Fruit fly (Drosophila melanogaster): ENCODE measurements around the gene CG33783.

CG33783 gene

DNA sequence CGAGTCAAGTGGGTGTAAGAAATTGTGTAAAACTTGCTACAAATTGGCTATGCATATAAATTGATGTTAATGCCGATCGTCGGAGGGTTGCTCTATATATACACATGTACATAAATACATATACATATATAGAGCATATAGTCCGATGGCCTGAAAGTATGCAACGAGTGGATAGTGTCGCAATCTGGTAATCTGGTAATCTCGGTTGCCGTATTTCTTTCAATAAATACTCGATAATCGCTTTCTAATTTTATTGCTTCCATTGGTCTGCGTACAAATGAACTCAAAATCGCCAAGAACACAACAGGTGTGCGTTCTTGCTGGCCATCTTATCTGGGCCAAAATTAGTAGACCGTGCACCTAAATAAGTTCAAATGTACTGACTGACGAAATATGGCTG lies 7.2 kb upstream of the CG33783 start:
- no peak for TF ChIP-seq Myc (optimal IDR thresholded peaks at IDR 0.05)
- TF ChIP-seq ttk (optimal IDR thresholded peaks at IDR 0.05), result no peak
- no peak for TF ChIP-seq h (optimal IDR thresholded peaks at IDR 0.05)
- TF ChIP-seq insv (optimal IDR thresholded peaks at IDR 0.05), result no peak
- TF ChIP-seq psq (optimal IDR thresholded peaks at IDR 0.05), result no peak
- TF ChIP-seq Sin3A (optimal IDR thresholded peaks at IDR 0.05), result no peak

DNA sequence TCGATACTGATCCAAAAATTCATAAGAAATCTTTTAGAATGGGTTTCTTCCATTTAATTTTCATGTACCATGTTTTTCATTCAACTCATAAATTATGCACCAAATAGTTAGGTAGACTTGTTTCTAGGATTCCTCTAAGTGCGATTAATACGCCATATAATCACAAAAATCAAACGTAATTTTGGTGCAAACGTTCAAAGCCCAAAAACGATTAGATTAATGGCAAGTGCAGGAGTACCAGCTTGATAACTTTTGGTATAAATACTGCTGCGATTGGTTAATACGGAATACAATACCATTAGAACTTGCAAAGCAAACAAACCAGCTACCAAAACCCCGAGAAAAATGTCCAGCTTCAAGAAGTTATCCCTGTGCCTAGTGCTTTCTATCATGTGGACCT lies 6.6 kb upstream of the CG33783 start, which contains the start of gene Npc2c:
Npc2c (plus strand) TSS at position 301 of the 400 bp plus-strand sequence.
- TF ChIP-seq Myc (optimal IDR thresholded peaks at IDR 0.05) (no peak), psq (optimal IDR thresholded peaks at IDR 0.05) (no peak), insv (optimal IDR thresholded peaks at IDR 0.05) (no peak), Sin3A (optimal IDR thresholded peaks at IDR 0.05) (no peak), h (optimal IDR thresholded peaks at IDR 0.05) (no peak), ttk (optimal IDR thresholded peaks at IDR 0.05) (no peak)

DNA sequence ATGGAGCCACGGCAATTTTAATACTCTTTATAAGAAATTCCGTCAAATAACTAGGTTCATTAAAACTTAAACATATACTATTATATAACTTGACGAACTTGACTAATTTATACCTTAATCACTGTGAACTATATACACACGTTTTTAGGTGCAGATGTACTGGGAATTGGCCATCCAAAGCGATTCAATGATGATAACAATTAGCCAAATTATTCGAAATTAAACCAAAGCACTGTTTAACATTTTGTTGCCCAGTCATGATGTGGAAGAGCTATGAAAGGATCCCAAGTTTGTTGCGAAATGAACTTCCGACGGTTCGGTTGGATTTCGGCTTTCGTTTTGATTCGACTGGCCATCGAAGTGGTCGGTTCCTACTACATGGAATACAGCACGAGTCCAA lies 4.2 kb upstream of the CG33783 start, which contains the start of gene CG33630:
CG33630 (plus strand) TSS at position 301 of the 400 bp plus-strand sequence.
- TF ChIP-seq Sin3A (optimal IDR thresholded peaks at IDR 0.05) (no peak), h (optimal IDR thresholded peaks at IDR 0.05) (no peak), Myc (optimal IDR thresholded peaks at IDR 0.05) (no peak), insv (optimal IDR thresholded peaks at IDR 0.05) (no peak), psq (optimal IDR thresholded peaks at IDR 0.05) (no peak), ttk (optimal IDR thresholded peaks at IDR 0.05) (no peak)

DNA sequence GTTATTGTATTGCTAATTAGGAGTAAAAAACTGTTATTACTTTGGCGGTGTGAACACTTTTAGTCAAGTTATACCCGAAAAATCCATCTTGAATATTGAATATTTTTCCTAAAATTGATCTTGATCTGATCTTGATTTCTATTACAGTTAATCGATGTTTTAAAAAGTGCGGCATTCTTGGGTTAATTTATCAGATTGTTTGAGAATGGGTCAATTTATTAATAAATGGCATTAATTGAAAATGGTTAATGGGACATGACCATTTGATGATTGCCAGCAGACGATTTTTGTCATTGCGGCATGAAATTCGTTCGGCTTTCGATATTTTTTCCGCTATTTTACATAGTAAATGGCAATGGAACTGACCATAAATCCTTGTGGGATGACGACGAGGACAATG lies 2.9 kb upstream of the CG33783 start, which contains the start of gene CG33631:
CG33631 (plus strand) TSS at position 301 of the 400 bp plus-strand sequence.
- TF ChIP-seq insv (optimal IDR thresholded peaks at IDR 0.05) (no peak), ttk (optimal IDR thresholded peaks at IDR 0.05) (no peak), Myc (optimal IDR thresholded peaks at IDR 0.05) (no peak)

DNA sequence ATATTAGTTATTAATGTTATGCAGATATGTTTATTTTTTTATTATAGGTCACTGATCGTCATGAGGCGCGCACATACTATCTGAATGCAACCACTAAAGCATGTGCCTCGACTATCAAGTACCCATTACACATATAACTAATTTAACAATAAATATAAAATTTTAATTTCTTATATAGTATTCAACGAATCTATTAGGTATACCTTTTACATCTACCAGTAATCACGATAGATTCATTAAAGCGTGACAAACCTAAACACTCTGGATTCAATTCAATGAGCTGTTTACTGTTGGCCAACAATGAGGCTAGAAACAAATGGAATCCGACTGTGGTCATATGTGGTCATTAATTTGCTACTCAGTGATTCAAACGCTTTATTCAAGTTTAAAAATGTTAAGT lies 1.0 kb downstream of the CG33783 start, which contains the start of gene CG33784:
CG33784 (plus strand) TSS at position 301 of the 400 bp plus-strand sequence.
- TF ChIP-seq Myc (optimal IDR thresholded peaks at IDR 0.05) (no peak), ttk (optimal IDR thresholded peaks at IDR 0.05) (no peak), psq (optimal IDR thresholded peaks at IDR 0.05) (no peak), h (optimal IDR thresholded peaks at IDR 0.05) (no peak), Sin3A (optimal IDR thresholded peaks at IDR 0.05) (no peak), insv (optimal IDR thresholded peaks at IDR 0.05) (no peak)

DNA sequence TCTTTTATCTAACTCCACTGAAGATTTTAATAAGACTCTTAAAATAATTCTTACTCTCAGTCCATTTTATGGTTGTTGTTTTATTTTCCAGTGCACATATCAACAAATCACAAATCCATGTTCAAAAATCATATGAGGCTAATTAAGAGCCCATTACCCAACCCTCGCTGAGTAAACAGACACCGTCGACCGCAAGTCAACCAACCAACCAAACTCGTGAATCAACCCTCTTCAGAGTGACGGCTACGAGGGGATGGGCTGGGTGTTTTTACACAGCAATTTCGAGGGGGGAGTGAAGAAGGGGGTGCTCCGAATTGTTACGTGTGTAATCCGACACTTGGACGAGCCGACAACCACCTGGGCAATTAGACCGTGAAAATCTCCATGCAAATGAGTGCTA lies 2.2 kb downstream of the CG33783 start:
- no peak for TF ChIP-seq Myc (optimal IDR thresholded peaks at IDR 0.05)
- TF ChIP-seq h (optimal IDR thresholded peaks at IDR 0.05), result no peak
- no peak for TF ChIP-seq psq (optimal IDR thresholded peaks at IDR 0.05)
- TF ChIP-seq insv (optimal IDR thresholded peaks at IDR 0.05), result no peak
- no peak for TF ChIP-seq ttk (optimal IDR thresholded peaks at IDR 0.05)
- TF ChIP-seq Sin3A (optimal IDR thresholded peaks at IDR 0.05), result no peak

DNA sequence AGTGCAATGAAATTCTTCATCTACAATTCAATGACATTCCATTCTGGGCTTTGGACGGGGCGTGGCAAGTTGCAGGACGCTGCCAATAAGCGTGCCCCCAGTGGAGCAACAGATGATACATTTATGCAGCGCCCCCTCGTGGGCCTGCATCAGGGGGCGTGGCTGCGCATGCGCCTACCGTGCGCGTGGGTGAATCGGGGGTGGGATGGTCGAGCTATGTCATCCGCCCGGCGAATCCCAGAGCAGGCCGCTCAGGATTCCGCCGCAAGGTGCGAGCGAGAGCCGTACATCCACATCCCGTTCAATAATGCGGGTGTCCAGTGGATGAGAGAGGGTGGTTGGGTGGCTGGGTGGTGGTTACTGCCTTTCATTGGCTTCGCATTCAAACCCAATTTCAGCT lies 3.6 kb downstream of the CG33783 start:
- TF ChIP-seq h (optimal IDR thresholded peaks at IDR 0.05), result no peak
- TF ChIP-seq psq (optimal IDR thresholded peaks at IDR 0.05), result no peak
- TF ChIP-seq ttk (optimal IDR thresholded peaks at IDR 0.05), result no peak
- no peak for TF ChIP-seq Sin3A (optimal IDR thresholded peaks at IDR 0.05)
- TF ChIP-seq insv (optimal IDR thresholded peaks at IDR 0.05), result no peak
- TF ChIP-seq Myc (optimal IDR thresholded peaks at IDR 0.05), result no peak

DNA sequence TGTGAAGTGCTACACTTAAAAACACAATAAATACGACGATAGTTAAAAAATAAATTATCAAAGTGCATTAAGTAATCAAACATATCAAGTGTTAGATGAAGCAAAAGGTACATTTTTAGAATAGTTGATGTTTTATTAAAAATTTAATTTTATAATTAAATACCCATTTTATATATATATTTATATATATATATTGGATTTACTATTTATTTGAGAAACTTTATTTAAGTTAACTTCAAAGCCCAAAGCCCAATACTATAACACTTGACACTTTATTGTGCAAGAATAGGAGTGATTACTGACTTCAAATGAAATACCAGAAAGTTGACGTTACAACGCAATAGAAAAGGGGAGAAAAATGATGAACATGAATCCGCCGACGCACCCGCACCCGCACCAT lies 4.2 kb downstream of the CG33783 start, which contains the start of gene nerfin-2:
nerfin-2 (plus strand) TSS at position 301 of the 400 bp plus-strand sequence.
- TF ChIP-seq psq (optimal IDR thresholded peaks at IDR 0.05) (no peak), ttk (optimal IDR thresholded peaks at IDR 0.05) (no peak), Myc (optimal IDR thresholded peaks at IDR 0.05) (no peak), insv (optimal IDR thresholded peaks at IDR 0.05) (no peak), h (optimal IDR thresholded peaks at IDR 0.05) (no peak), Sin3A (optimal IDR thresholded peaks at IDR 0.05) (no peak)

DNA sequence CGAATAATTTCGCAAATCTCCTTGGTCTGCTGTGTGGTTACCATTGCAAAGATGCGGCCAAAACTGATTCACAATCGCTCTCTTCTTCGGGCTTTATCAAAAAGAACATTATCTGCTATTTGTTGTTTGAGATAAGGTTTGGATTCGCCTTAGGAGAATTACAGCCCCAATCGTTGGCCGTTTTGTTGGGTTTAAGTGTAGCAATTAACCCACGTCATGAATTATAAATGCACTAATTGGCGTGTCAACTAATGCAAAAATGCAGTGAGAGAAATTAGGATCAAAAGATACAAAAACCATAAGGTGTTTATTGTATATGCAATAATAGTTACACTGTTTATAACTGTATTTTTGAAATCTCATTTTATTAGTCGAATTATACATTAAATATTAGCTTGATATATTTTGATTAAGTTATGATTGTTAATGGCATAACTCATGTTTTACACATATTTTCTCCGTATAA lies 8.8 kb downstream of the CG33783 start, which contains the start of gene Alp13:
Alp13 (minus strand) TSS at position 51 of the 466 bp plus-strand sequence.
- TF ChIP-seq ttk (optimal IDR thresholded peaks at IDR 0.05) (no peak), Sin3A (optimal IDR thresholded peaks at IDR 0.05) (no peak), h (optimal IDR thresholded peaks at IDR 0.05) (no peak), psq (optimal IDR thresholded peaks at IDR 0.05) (no peak), insv (optimal IDR thresholded peaks at IDR 0.05) (no peak), Myc (optimal IDR thresholded peaks at IDR 0.05) (no peak)

DNA sequence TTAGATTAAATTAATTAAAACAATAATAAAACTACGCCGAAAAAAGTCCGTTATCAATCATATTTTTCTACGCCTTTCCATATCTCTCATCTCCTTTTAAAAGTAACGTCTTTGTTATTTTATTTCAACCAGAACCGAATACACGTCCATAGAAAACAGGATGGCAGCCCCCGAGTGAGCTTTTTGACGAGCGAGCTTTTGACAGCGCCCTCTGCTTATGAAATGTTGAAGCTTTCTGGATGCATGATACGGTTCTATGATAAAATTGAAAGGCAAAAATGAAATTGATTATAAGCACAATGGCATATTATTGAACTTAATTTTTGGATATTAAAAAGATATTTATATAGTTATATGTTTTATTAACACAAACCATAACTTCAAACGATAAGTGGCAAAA lies 10.1 kb downstream of the CG33783 start:
- no peak for TF ChIP-seq insv (optimal IDR thresholded peaks at IDR 0.05)
- no peak for TF ChIP-seq Myc (optimal IDR thresholded peaks at IDR 0.05)
- TF ChIP-seq Sin3A (optimal IDR thresholded peaks at IDR 0.05), result no peak
- TF ChIP-seq psq (optimal IDR thresholded peaks at IDR 0.05), result no peak
- no peak for TF ChIP-seq h (optimal IDR thresholded peaks at IDR 0.05)
- no peak for TF ChIP-seq ttk (optimal IDR thresholded peaks at IDR 0.05)

DNA sequence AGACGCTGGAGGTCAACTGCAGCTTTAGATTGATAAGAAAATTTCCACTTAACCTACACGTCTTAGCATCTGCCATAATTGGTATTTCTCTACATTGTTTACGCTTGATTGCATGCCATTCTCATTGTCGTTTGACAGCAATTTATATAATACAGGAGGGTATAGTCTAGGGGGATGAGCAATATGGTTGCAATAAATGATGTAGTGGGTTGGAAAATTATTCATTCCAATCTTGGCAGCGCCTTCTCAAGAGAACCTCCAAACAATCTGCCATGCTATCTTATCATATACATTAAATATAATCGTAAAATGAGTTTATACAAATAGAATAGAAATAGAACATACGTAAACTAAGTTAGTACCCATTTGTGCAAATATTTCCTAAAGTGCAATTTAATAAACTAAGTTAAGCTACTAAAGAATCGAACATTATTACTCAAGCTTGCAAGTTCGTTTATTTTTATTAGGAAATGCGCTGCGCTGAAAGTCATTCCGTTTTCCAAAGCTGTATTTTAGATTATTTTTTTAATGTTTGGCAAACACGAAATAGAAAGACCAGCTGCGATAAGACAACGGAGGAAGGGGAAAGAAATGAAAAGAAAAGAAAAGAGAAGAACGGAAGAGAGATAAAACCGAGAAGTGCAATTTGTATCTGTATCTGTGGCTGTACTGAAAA lies 12.0 kb downstream of the CG33783 start:
- no peak for TF ChIP-seq Sin3A (optimal IDR thresholded peaks at IDR 0.05)
- TF ChIP-seq Myc (optimal IDR thresholded peaks at IDR 0.05), result no peak
- TF ChIP-seq h (optimal IDR thresholded peaks at IDR 0.05), result no peak
- TF ChIP-seq insv (optimal IDR thresholded peaks at IDR 0.05), result no peak
- no peak for TF ChIP-seq psq (optimal IDR thresholded peaks at IDR 0.05)
- no peak for TF ChIP-seq ttk (optimal IDR thresholded peaks at IDR 0.05)

DNA sequence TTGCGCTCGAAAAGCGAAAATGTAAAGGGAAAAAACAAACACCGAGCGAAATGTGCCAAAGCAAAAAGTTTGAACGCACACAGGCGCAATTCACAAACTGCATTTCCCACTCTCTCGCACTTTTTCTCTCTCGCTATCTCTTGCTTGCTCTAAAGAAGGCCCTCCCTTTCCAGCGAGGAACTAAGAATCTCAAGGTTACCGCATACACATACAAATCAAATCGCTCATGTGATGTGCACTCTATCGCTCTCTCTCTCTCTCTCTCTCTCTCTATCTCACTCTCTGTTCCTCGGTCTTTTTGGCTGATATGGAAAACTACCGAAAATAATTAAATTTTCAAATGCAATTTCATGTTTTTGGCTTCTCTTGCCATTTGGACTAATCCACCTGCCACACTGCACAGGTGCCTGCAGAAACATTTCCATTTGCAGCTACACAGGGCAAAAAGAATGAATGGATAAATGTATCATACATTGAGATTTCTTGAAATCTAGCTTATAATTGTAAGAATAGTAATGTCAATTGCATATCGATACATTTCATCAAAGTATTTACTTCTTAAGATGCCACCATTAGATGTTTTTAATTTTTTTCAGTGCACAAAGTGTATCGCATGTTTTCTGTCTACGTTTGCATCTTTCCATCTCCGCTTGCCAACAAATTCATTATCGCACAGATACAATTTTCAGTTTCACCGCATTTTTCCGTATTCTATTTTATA lies 12.9 kb downstream of the CG33783 start:
- TF ChIP-seq Sin3A (optimal IDR thresholded peaks at IDR 0.05), result no peak
- no peak for TF ChIP-seq Myc (optimal IDR thresholded peaks at IDR 0.05)
- TF ChIP-seq psq (optimal IDR thresholded peaks at IDR 0.05), result no peak
- TF ChIP-seq insv (optimal IDR thresholded peaks at IDR 0.05), result no peak
- TF ChIP-seq ttk (optimal IDR thresholded peaks at IDR 0.05), result no peak
